Fruit fly (Drosophila melanogaster) whole organism, embryonic: ENCODE results near the gene CG10252.

Experiments
- Ada2b ChIP-seq: fragments of 200-800 bp; sonication (Bioruptor generic); IDR thresholded peaks from 2 replicates; pipeline ENCODE4 v1.3.6; 2022; ENCODE audit warnings: missing biosample characterization, missing genetic modification characterization
- Bteb2 ChIP-seq: fragments of 200-800 bp; sonication (Bioruptor generic); optimal IDR thresholded peaks from 2 replicates; lab custom pipeline; 2016; ENCODE audit warnings: missing biosample characterization, missing genetic modification characterization
- CG10654 ChIP-seq: fragments of 200-800 bp; sonication (Bioruptor generic); optimal IDR thresholded peaks from 2 replicates; lab custom pipeline; 2016; ENCODE audit warnings: missing biosample characterization, missing genetic modification characterization
- CG11695 ChIP-seq: fragments of 200-800 bp; sonication (Bioruptor generic); IDR thresholded peaks from 3 replicates; pipeline ENCODE4 v1.3.6; 2022; ENCODE audit warnings: missing biosample characterization, missing genetic modification characterization
- CG11723 ChIP-seq: fragments of 200-800 bp; sonication (Bioruptor generic); optimal IDR thresholded peaks from 2 replicates; lab custom pipeline; 2017; ENCODE audit warnings: missing biosample characterization, mild to moderate bottlenecking, missing genetic modification characterization
- CG15514 ChIP-seq: fragments of 200-800 bp; sonication (Bioruptor generic); optimal IDR thresholded peaks from 3 replicates; lab custom pipeline; 2017; ENCODE audit warnings: missing biosample characterization, missing genetic modification characterization, mild to moderate bottlenecking, moderate library complexity, missing genetic modification reagents
- CG31388 ChIP-seq: fragments of 200-800 bp; sonication (Bioruptor generic); optimal IDR thresholded peaks from 2 replicates; lab custom pipeline; 2016; ENCODE audit warnings: missing biosample characterization, missing genetic modification characterization
- CG3163 ChIP-seq: fragments of 200-800 bp; sonication (Bioruptor generic); optimal IDR thresholded peaks from 3 replicates; lab custom pipeline; 2016; ENCODE audit warnings: missing biosample characterization, missing genetic modification characterization
- CG34422 ChIP-seq: fragments of 200-800 bp; sonication (Bioruptor generic); IDR thresholded peaks from 3 replicates; pipeline ENCODE4 v1.3.6; 2022; ENCODE audit warnings: missing biosample characterization, missing genetic modification characterization
- CG4730 ChIP-seq: fragments of 200-800 bp; sonication (Bioruptor generic); IDR thresholded peaks from 2 replicates; pipeline ENCODE4 v1.3.6; 2022; ENCODE audit warnings: missing biosample characterization, missing genetic modification characterization
- CG5245 ChIP-seq: fragments of 200-800 bp; sonication (Bioruptor generic); optimal IDR thresholded peaks from 3 replicates; lab custom pipeline; 2016; ENCODE audit warnings: missing biosample characterization, missing genetic modification characterization
- CG6813 ChIP-seq: fragments of 200-800 bp; sonication (Bioruptor generic); optimal IDR thresholded peaks from 2 replicates; lab custom pipeline; 2017; ENCODE audit warnings: missing biosample characterization, missing genetic modification characterization, mild to moderate bottlenecking, moderate library complexity, missing genetic modification reagents
- CG7928 ChIP-seq: fragments of 200-800 bp; sonication (Bioruptor generic); optimal IDR thresholded peaks from 2 replicates; lab custom pipeline; 2017; ENCODE audit warnings: missing biosample characterization, mild to moderate bottlenecking, missing genetic modification characterization
- CG8359 ChIP-seq: fragments of 200-800 bp; sonication (Bioruptor generic); optimal IDR thresholded peaks from 2 replicates; lab custom pipeline; 2017; ENCODE audit warnings: missing biosample characterization, mild to moderate bottlenecking, missing genetic modification characterization, borderline replicate concordance
- CG9817 ChIP-seq: fragments of 200-800 bp; sonication (Bioruptor generic); optimal IDR thresholded peaks from 2 replicates; lab custom pipeline; 2018; ENCODE audit warnings: missing biosample characterization, mild to moderate bottlenecking, missing genetic modification characterization, moderate library complexity
- CkIIα-i1 ChIP-seq: fragments of 200-800 bp; sonication (Bioruptor generic); IDR thresholded peaks from 2 replicates; pipeline ENCODE4 v1.3.6; 2022; ENCODE audit warnings: missing biosample characterization, missing genetic modification characterization
- Deaf1 ChIP-seq: fragments of 200-800 bp; optimal IDR thresholded peaks from 3 replicates; lab custom pipeline; 2019; ENCODE audit warnings: missing biosample characterization, mild to moderate bottlenecking, missing genetic modification characterization, moderate library complexity
- Doc3 ChIP-seq: fragments of 200-800 bp; sonication (Bioruptor generic); IDR thresholded peaks from 3 replicates; pipeline ENCODE4 v1.3.6; 2022; ENCODE audit warnings: missing biosample characterization, missing genetic modification characterization; ENCODE audit not compliant: partially characterized antibody
- HLH54F ChIP-seq: fragments of 200-800 bp; sonication (Bioruptor generic); optimal IDR thresholded peaks from 3 replicates; lab custom pipeline; 2016; ENCODE audit warnings: missing biosample characterization, missing genetic modification characterization
- Hey ChIP-seq: fragments of 200-800 bp; sonication (Bioruptor generic); optimal IDR thresholded peaks from 3 replicates; lab custom pipeline; 2018; ENCODE audit warnings: missing biosample characterization, mild to moderate bottlenecking, missing genetic modification characterization
- Mrtf ChIP-seq: fragments of 200-800 bp; sonication (Bioruptor generic); IDR thresholded peaks from 3 replicates; pipeline ENCODE4 v1.3.6; 2022; ENCODE audit warnings: missing biosample characterization, missing genetic modification characterization
- NfI ChIP-seq: fragments of 200-800 bp; sonication (Bioruptor generic); optimal IDR thresholded peaks from 3 replicates; lab custom pipeline; 2018; ENCODE audit warnings: missing biosample characterization, mild to moderate bottlenecking, missing genetic modification characterization, moderate library complexity
- Scr ChIP-seq: fragments of 200-800 bp; sonication (Bioruptor generic); IDR thresholded peaks from 2 replicates; pipeline ENCODE4 v1.3.6; 2022; ENCODE audit warnings: missing biosample characterization, missing genetic modification characterization; ENCODE audit not compliant: partially characterized antibody
- Sox100B ChIP-seq: fragments of 200-800 bp; sonication (Bioruptor generic); optimal IDR thresholded peaks from 3 replicates; lab custom pipeline; 2018; ENCODE audit warnings: missing biosample characterization, mild to moderate bottlenecking, missing genetic modification characterization
- Spps ChIP-seq: fragments of 200-800 bp; sonication (Bioruptor generic); optimal IDR thresholded peaks from 2 replicates; lab custom pipeline; 2018; ENCODE audit warnings: missing biosample characterization, mild to moderate bottlenecking, missing genetic modification characterization
- TFAM ChIP-seq: fragments of 200-800 bp; sonication (Bioruptor generic); optimal IDR thresholded peaks from 2 replicates; lab custom pipeline; 2017; ENCODE audit warnings: missing biosample characterization, missing genetic modification characterization, inconsistent platforms
- Taf1 ChIP-seq: fragments of 200-800 bp; sonication (Bioruptor generic); IDR thresholded peaks from 2 replicates; pipeline ENCODE4 v1.3.6; 2022; ENCODE audit warnings: missing biosample characterization, missing genetic modification characterization
- Trl ChIP-seq, 3 experiments: fragments of >200 bp in 2 of 3; fragments of 200-800 bp in 1 of 3; sonication (Bioruptor generic) in 1 of 3; optimal IDR thresholded peaks; 2 replicates in 1 of 3; 3 replicates in 2 of 3; lab custom pipeline; 2016 to 2017; ENCODE audit warnings: missing biosample characterization in 1 of 3, missing genetic modification characterization in 1 of 3
- Xbp1 ChIP-seq: fragments of 200-800 bp; sonication (Bioruptor generic); optimal IDR thresholded peaks from 3 replicates; lab custom pipeline; 2016; ENCODE audit warnings: missing biosample characterization, mild to moderate bottlenecking, missing genetic modification characterization
- bsh ChIP-seq, 2 experiments: fragments of 200-800 bp; sonication (Bioruptor generic); optimal IDR thresholded peaks; 2 replicates each; lab custom pipeline; 2017 to 2018; ENCODE audit warnings: mild to moderate bottlenecking in 2 of 2, missing biosample characterization in 2 of 2, missing genetic modification characterization in 2 of 2, moderate library complexity in 1 of 2
- crp ChIP-seq, 2 experiments: fragments of 200-800 bp; sonication (Bioruptor generic); optimal IDR thresholded peaks; 2 replicates in 1 of 2; 3 replicates in 1 of 2; lab custom pipeline; 2017; ENCODE audit warnings: missing biosample characterization in 2 of 2, missing genetic modification characterization in 2 of 2, mild to moderate bottlenecking in 1 of 2, moderate library complexity in 1 of 2
- dan ChIP-seq: fragments of 200-800 bp; sonication (Bioruptor generic); IDR thresholded peaks from 2 replicates; pipeline ENCODE4 v1.3.6; 2022; ENCODE audit warnings: missing biosample characterization, missing genetic modification characterization
- dimm ChIP-seq: fragments of 200-800 bp; sonication (Bioruptor generic); IDR thresholded peaks from 2 replicates; pipeline ENCODE4 v1.3.6; 2022; ENCODE audit warnings: missing biosample characterization, missing genetic modification characterization
- dysf ChIP-seq: fragments of 200-800 bp; sonication (Bioruptor generic); IDR thresholded peaks from 3 replicates; pipeline ENCODE4 v1.3.6; 2022; ENCODE audit warnings: missing biosample characterization, missing genetic modification characterization
- fd102C ChIP-seq: fragments of 200-800 bp; sonication (Bioruptor generic); optimal IDR thresholded peaks from 2 replicates; lab custom pipeline; 2018; ENCODE audit warnings: missing biosample characterization, mild to moderate bottlenecking, missing genetic modification characterization, moderate library complexity
- gem ChIP-seq: fragments of 200-800 bp; sonication (Bioruptor generic); optimal IDR thresholded peaks from 2 replicates; lab custom pipeline; 2019; ENCODE audit warnings: missing biosample characterization, mild to moderate bottlenecking, missing genetic modification characterization, moderate library complexity
- ham ChIP-seq: fragments of 200-800 bp; sonication (Bioruptor generic); IDR thresholded peaks from 2 replicates; pipeline ENCODE4 v1.3.6; 2022; ENCODE audit warnings: missing biosample characterization, missing genetic modification characterization
- lbe ChIP-seq: fragments of 200-800 bp; sonication (Bioruptor generic); optimal IDR thresholded peaks from 2 replicates; lab custom pipeline; 2016; ENCODE audit warnings: missing biosample characterization, mild to moderate bottlenecking, missing genetic modification characterization
- lmd ChIP-seq: fragments of 200-800 bp; sonication (Bioruptor generic); IDR thresholded peaks from 2 replicates; pipeline ENCODE4 v1.3.6; 2022; ENCODE audit warnings: missing biosample characterization, missing genetic modification characterization
- oc ChIP-seq: fragments of 200-800 bp; sonication (Bioruptor generic); optimal IDR thresholded peaks from 2 replicates; lab custom pipeline; 2018; ENCODE audit warnings: missing biosample characterization, mild to moderate bottlenecking, missing genetic modification characterization, moderate library complexity
- org-1 ChIP-seq: fragments of 200-800 bp; sonication (Bioruptor generic); optimal IDR thresholded peaks from 2 replicates; lab custom pipeline; 2017; ENCODE audit warnings: missing biosample characterization, missing genetic modification characterization
- pan ChIP-seq, 4 experiments: fragments of >200 bp in 3 of 4; fragments of 200-800 bp in 1 of 4; sonication (Bioruptor generic) in 1 of 4; optimal IDR thresholded peaks in 3 of 4; IDR thresholded peaks in 1 of 4; 2 replicates each; pipeline versions ENCODE4 v1.3.6 to Lab custom; 2017 to 2022; ENCODE audit warnings: missing biosample characterization in 2 of 4, missing genetic modification characterization in 2 of 4, mixed read lengths in 1 of 4
- pho ChIP-seq: fragments of 200-800 bp; sonication (Bioruptor generic); optimal IDR thresholded peaks from 2 replicates; lab custom pipeline; 2016; ENCODE audit warnings: missing biosample characterization, missing genetic modification characterization
- sim ChIP-seq: fragments of 200-800 bp; sonication (Bioruptor generic); IDR thresholded peaks from 2 replicates; pipeline ENCODE4 v1.3.6; 2022; ENCODE audit warnings: missing biosample characterization, missing genetic modification characterization
- sisA ChIP-seq: fragments of 200-800 bp; sonication (Bioruptor generic); IDR thresholded peaks from 2 replicates; pipeline ENCODE4 v1.3.6; 2022; ENCODE audit warnings: missing biosample characterization, missing genetic modification characterization
- slbo ChIP-seq: fragments of 200-800 bp; sonication (Bioruptor generic); IDR thresholded peaks from 2 replicates; pipeline ENCODE4 v1.3.6; 2022; ENCODE audit warnings: missing biosample characterization, missing genetic modification characterization
- slp2 ChIP-seq: fragments of 200-800 bp; sonication (Bioruptor generic); optimal IDR thresholded peaks from 2 replicates; lab custom pipeline; 2016; ENCODE audit warnings: missing biosample characterization, missing genetic modification characterization
- unpg ChIP-seq: fragments of 200-800 bp; sonication (Bioruptor generic); optimal IDR thresholded peaks from 3 replicates; lab custom pipeline; 2018; ENCODE audit warnings: missing biosample characterization, mild to moderate bottlenecking, missing genetic modification characterization, moderate library complexity
- wdn ChIP-seq: fragments of 200-800 bp; sonication (Bioruptor generic); IDR thresholded peaks from 2 replicates; pipeline ENCODE4 v1.3.6; 2022; ENCODE audit warnings: missing biosample characterization, missing genetic modification characterization
- zf30C ChIP-seq: fragments of 200-800 bp; sonication (Bioruptor generic); optimal IDR thresholded peaks from 3 replicates; lab custom pipeline; 2018; ENCODE audit warnings: missing biosample characterization, mild to moderate bottlenecking, missing genetic modification characterization
- zfh1 ChIP-seq: fragments of 200-800 bp; sonication (Bioruptor generic); IDR thresholded peaks from 3 replicates; pipeline ENCODE4 v1.3.6; 2022; ENCODE audit warnings: missing biosample characterization, missing genetic modification characterization

The CG10252 gene

DNA sequence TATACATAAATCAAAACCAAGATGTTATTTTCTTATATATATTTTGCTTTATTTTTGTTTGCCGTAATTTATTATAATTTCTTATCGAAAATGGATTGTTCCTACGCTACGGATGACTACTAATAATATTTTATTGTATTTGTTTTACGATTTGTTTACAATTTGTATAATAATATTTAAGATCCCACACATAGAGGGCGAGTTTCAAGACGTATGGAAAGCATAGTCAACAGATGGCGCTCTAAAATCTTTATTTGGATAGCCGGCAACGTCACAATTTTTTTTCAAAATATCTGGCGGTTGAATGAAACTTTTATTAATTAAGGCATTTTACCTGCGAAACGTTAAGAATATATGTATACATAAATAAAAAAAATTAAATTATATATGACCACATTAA lies 25.9 kb upstream of the CG10252 start (continued):
- peak; percentile 56 for TF ChIP-seq CG9817 (tag; lab: Kevin White, UChicago)
- no peak for TF ChIP-seq HLH54F
- TF ChIP-seq CG11723 (GFP tag; lab: Kevin White, UChicago), result no peak
- TF ChIP-seq CG8359 (GFP tag; lab: Kevin White, UChicago), result no peak
- TF ChIP-seq CG15514 (GFP tag; lab: Kevin White, UChicago), result peak; percentile 34
- no peak for TF ChIP-seq Doc3 (GFP tag; lab: Robert Waterston, UW)
- no peak for TF ChIP-seq Scr (GFP tag; lab: Robert Waterston, UW)
- TF ChIP-seq Spps (tag; lab: Kevin White, UChicago), result no peak
- no peak for TF ChIP-seq CG4730 (GFP tag; lab: Robert Waterston, UW)
- no peak for TF ChIP-seq CkIIα-i1
- no peak for TF ChIP-seq dimm (GFP tag; lab: Robert Waterston, UW)
- no peak for TF ChIP-seq Ada2b (GFP tag; lab: Robert Waterston, UW)
- no peak for TF ChIP-seq Taf1 (GFP tag; lab: Robert Waterston, UW)
- TF ChIP-seq dysf, result no peak
- no peak for TF ChIP-seq sim (GFP tag; lab: Robert Waterston, UW)
- TF ChIP-seq dan (GFP tag; lab: Robert Waterston, UW), result no peak
- no peak for TF ChIP-seq pho (GFP tag; lab: Kevin White, UChicago)
- no peak for TF ChIP-seq slp2 (GFP tag; lab: Kevin White, UChicago)
- no peak for TF ChIP-seq CG3163
- TF ChIP-seq Xbp1, result peak; percentile 55
- no peak for TF ChIP-seq CG7928
- TF ChIP-seq sisA (GFP tag; lab: Robert Waterston, UW), result no peak
- TF ChIP-seq Sox100B, result no peak
- TF ChIP-seq oc, result no peak
- TF ChIP-seq TFAM (GFP tag; lab: Kevin White, UChicago), result no peak
- TF ChIP-seq Mrtf, result no peak
- TF ChIP-seq NfI (GFP tag; lab: Kevin White, UChicago), result peak; percentile 45
- TF ChIP-seq org-1 (GFP tag; lab: Kevin White, UChicago), result no peak
- no peak for TF ChIP-seq CG10654
- peak; percentile 23 for TF ChIP-seq unpg (GFP tag; lab: Kevin White, UChicago)
- no peak for TF ChIP-seq ham (GFP tag; lab: Robert Waterston, UW)
- TF ChIP-seq lmd, result peak; percentile 22; the same call in 1 of the 2 replicates
- TF ChIP-seq crp (GFP tag; optimal IDR thresholded peaks at IDR 0.05; lab: Kevin White, UChicago), result no peak
- TF ChIP-seq Bteb2 (GFP tag; lab: Kevin White, UChicago), result no peak
- peak; percentile 56 for TF ChIP-seq gem (tag; lab: Kevin White, UChicago)
- peak; percentile 56 for TF ChIP-seq slbo (GFP tag; lab: Robert Waterston, UW)
- no peak for TF ChIP-seq zf30C (GFP tag; lab: Kevin White, UChicago)
- TF ChIP-seq Hey (tag; lab: Kevin White, UChicago), result no peak
- no peak for TF ChIP-seq CG11695 (GFP tag; lab: Robert Waterston, UW)
- TF ChIP-seq bsh (GFP tag; optimal IDR thresholded peaks at IDR 0.05; lab: Kevin White, UChicago), result no peak
- TF ChIP-seq Trl (optimal IDR thresholded peaks at IDR 0.05; lab: Kevin White, UChicago), result no peak
- TF ChIP-seq Trl (GFP tag; optimal IDR thresholded peaks at IDR 0.05; lab: Kevin White, UChicago), result peak; percentile 19
- peak; percentile 0 for TF ChIP-seq Deaf1 (tag; lab: Kevin White, UChicago)
- no peak for TF ChIP-seq fd102C (GFP tag; lab: Kevin White, UChicago)
- no peak for TF ChIP-seq wdn (GFP tag; lab: Robert Waterston, UW)
- TF ChIP-seq zfh1 (GFP tag; lab: Robert Waterston, UW), result no peak
- TF ChIP-seq CG5245 (GFP tag; lab: Kevin White, UChicago), result peak; percentile 36
- no peak for TF ChIP-seq pan (optimal IDR thresholded peaks at IDR 0.05; lab: Kevin White, UChicago)
- peak in 1 of 2 experiments; percentile 27 for TF ChIP-seq pan (GFP tag; optimal IDR thresholded peaks at IDR 0.05 in 1 of 2, IDR thresholded peaks at IDR 0.05 in 1 of 2)
- peak; percentile 15 for TF ChIP-seq lbe
- TF ChIP-seq CG34422, result no peak
- TF ChIP-seq CG6813 (GFP tag; lab: Kevin White, UChicago), result no peak
- TF ChIP-seq CG31388 (GFP tag; lab: Kevin White, UChicago), result no peak
